Fruit fly (Drosophila melanogaster) whole organism, embryonic: ENCODE results near the gene CG33934.

Experiments used
- Awh ChIP-seq: fragments of 200-800 bp; sonication (Bioruptor generic); IDR thresholded peaks from 2 replicates; pipeline ENCODE4, ENCODE4 v1.3.6; 2022; ENCODE audit warnings: missing biosample characterization, missing genetic modification characterization
- C15 ChIP-seq: fragments of 200-800 bp; sonication (Bioruptor generic); IDR thresholded peaks from 3 replicates; pipeline ENCODE4 v1.3.6; 2022; ENCODE audit warnings: missing biosample characterization, missing genetic modification characterization
- CG10431 ChIP-seq: fragments of 200-800 bp; sonication (Bioruptor generic); optimal IDR thresholded peaks from 3 replicates; lab custom pipeline; 2018; ENCODE audit warnings: missing biosample characterization, mild to moderate bottlenecking, missing genetic modification characterization
- CG10565 ChIP-seq: fragments of 200-800 bp; sonication (Bioruptor generic); optimal IDR thresholded peaks from 3 replicates; lab custom pipeline; 2016; ENCODE audit warnings: missing biosample characterization, mild to moderate bottlenecking, missing genetic modification characterization
- CG11085 ChIP-seq: fragments of 200-800 bp; sonication (Bioruptor generic); IDR thresholded peaks from 2 replicates; pipeline ENCODE4 v1.3.6; 2022; ENCODE audit warnings: missing biosample characterization, missing genetic modification characterization
- CG11504 ChIP-seq: fragments of 200-800 bp; sonication (Bioruptor generic); optimal IDR thresholded peaks from 3 replicates; lab custom pipeline; 2019; ENCODE audit warnings: missing biosample characterization, mild to moderate bottlenecking, missing genetic modification characterization, moderate library complexity
- CG11696 ChIP-seq: fragments of 200-800 bp; sonication (Bioruptor generic); IDR thresholded peaks from 2 replicates; pipeline ENCODE4 v1.3.6; 2022; ENCODE audit warnings: missing biosample characterization, missing genetic modification characterization
- CG12155 ChIP-seq: fragments of 200-800 bp; sonication (Bioruptor generic); optimal IDR thresholded peaks from 3 replicates; lab custom pipeline; 2016; ENCODE audit warnings: missing biosample characterization, missing genetic modification characterization
- CG12219 ChIP-seq: fragments of 200-800 bp; sonication (Bioruptor generic); optimal IDR thresholded peaks from 3 replicates; lab custom pipeline; 2018; ENCODE audit warnings: missing biosample characterization, mild to moderate bottlenecking, missing genetic modification characterization
- CG1233 ChIP-seq: fragments of 200-800 bp; sonication (Bioruptor generic); optimal IDR thresholded peaks from 4 replicates; lab custom pipeline; 2018; ENCODE audit warnings: missing biosample characterization, mild to moderate bottlenecking, missing genetic modification characterization
- CG12391 ChIP-seq: fragments of 200-800 bp; sonication (Bioruptor generic); optimal IDR thresholded peaks from 3 replicates; lab custom pipeline; 2018; ENCODE audit warnings: missing biosample characterization, mild to moderate bottlenecking, missing genetic modification characterization, moderate library complexity
- CG15601 ChIP-seq: fragments of 200-800 bp; sonication (Bioruptor generic); optimal IDR thresholded peaks from 3 replicates; lab custom pipeline; 2019; ENCODE audit warnings: missing biosample characterization, mild to moderate bottlenecking, missing genetic modification characterization, moderate library complexity
- CG17802 ChIP-seq: fragments of 200-800 bp; sonication (Bioruptor generic); optimal IDR thresholded peaks from 2 replicates; lab custom pipeline; 2018; ENCODE audit warnings: missing biosample characterization, mild to moderate bottlenecking, missing genetic modification characterization, moderate library complexity
- CG18599 ChIP-seq: fragments of 200-800 bp; sonication (Bioruptor generic); optimal IDR thresholded peaks from 3 replicates; lab custom pipeline; 2017; ENCODE audit warnings: missing biosample characterization, missing genetic modification characterization, mild to moderate bottlenecking, moderate library complexity, missing genetic modification reagents
- CG3407 ChIP-seq: fragments of 200-800 bp; sonication (Bioruptor generic); optimal IDR thresholded peaks from 2 replicates; lab custom pipeline; 2018; ENCODE audit warnings: missing biosample characterization, mild to moderate bottlenecking, missing genetic modification characterization
- CG4424 ChIP-seq: fragments of 200-800 bp; sonication (Bioruptor generic); optimal IDR thresholded peaks from 3 replicates; lab custom pipeline; 2016; ENCODE audit warnings: missing biosample characterization, missing genetic modification characterization
- CG7745 ChIP-seq: fragments of 200-800 bp; sonication (Bioruptor generic); optimal IDR thresholded peaks from 2 replicates; lab custom pipeline; 2018; ENCODE audit warnings: missing biosample characterization, mild to moderate bottlenecking, missing genetic modification characterization, moderate library complexity
- CG7786 ChIP-seq: fragments of 200-800 bp; sonication (Bioruptor generic); optimal IDR thresholded peaks from 2 replicates; lab custom pipeline; 2016; ENCODE audit warnings: missing biosample characterization, missing genetic modification characterization
- Dip3 ChIP-seq: fragments of 200-800 bp; sonication (Bioruptor generic); optimal IDR thresholded peaks from 3 replicates; lab custom pipeline; 2016; ENCODE audit warnings: missing biosample characterization, missing genetic modification characterization
- Dref ChIP-seq: fragments of 200-800 bp; sonication (Bioruptor generic); IDR thresholded peaks from 2 replicates; pipeline ENCODE4 v1.3.6; 2022; ENCODE audit warnings: missing biosample characterization, missing genetic modification characterization
- ERR ChIP-seq: fragments of 200-800 bp; sonication (Bioruptor generic); optimal IDR thresholded peaks from 2 replicates; lab custom pipeline; 2016; ENCODE audit warnings: missing biosample characterization, missing genetic modification characterization
- Hey ChIP-seq: fragments of 200-800 bp; sonication (Bioruptor generic); optimal IDR thresholded peaks from 3 replicates; lab custom pipeline; 2018; ENCODE audit warnings: missing biosample characterization, mild to moderate bottlenecking, missing genetic modification characterization
- Hr51 ChIP-seq, 2 experiments: fragments of 200-800 bp; sonication (Bioruptor generic); optimal IDR thresholded peaks; 2 replicates in 1 of 2; 3 replicates in 1 of 2; lab custom pipeline; 2016 to 2018; ENCODE audit warnings: missing biosample characterization in 2 of 2, missing genetic modification characterization in 2 of 2, mild to moderate bottlenecking in 1 of 2, moderate library complexity in 1 of 2
- MTF-1 ChIP-seq: fragments of 200-800 bp; sonication (Bioruptor generic); optimal IDR thresholded peaks from 2 replicates; lab custom pipeline; 2018; ENCODE audit warnings: missing biosample characterization, mild to moderate bottlenecking, missing genetic modification characterization, borderline replicate concordance
- Mes4 ChIP-seq: fragments of 200-800 bp; sonication (Bioruptor generic); optimal IDR thresholded peaks from 2 replicates; lab custom pipeline; 2016; ENCODE audit warnings: missing biosample characterization, missing genetic modification characterization
- Optix ChIP-seq: fragments of 200-800 bp; sonication (Bioruptor generic); IDR thresholded peaks from 3 replicates; pipeline ENCODE4 v1.3.6; 2022; ENCODE audit warnings: missing biosample characterization, missing genetic modification characterization
- Rx ChIP-seq: fragments of 200-800 bp; sonication (Bioruptor generic); IDR thresholded peaks from 2 replicates; pipeline ENCODE4 v1.3.6; 2022; ENCODE audit warnings: missing biosample characterization, missing genetic modification characterization
- Xbp1 ChIP-seq: fragments of 200-800 bp; sonication (Bioruptor generic); optimal IDR thresholded peaks from 3 replicates; lab custom pipeline; 2016; ENCODE audit warnings: missing biosample characterization, mild to moderate bottlenecking, missing genetic modification characterization
- ara ChIP-seq: fragments of 200-800 bp; sonication (Bioruptor generic); IDR thresholded peaks from 2 replicates; pipeline ENCODE4 v1.3.6; 2022; ENCODE audit warnings: missing biosample characterization, missing genetic modification characterization
- dan ChIP-seq: fragments of 200-800 bp; sonication (Bioruptor generic); IDR thresholded peaks from 2 replicates; pipeline ENCODE4 v1.3.6; 2022; ENCODE audit warnings: missing biosample characterization, missing genetic modification characterization
- dmrt11E ChIP-seq: fragments of 200-800 bp; sonication (Bioruptor generic); optimal IDR thresholded peaks from 3 replicates; lab custom pipeline; 2018; ENCODE audit warnings: missing biosample characterization, mild to moderate bottlenecking, missing genetic modification characterization, moderate library complexity
- exex ChIP-seq: fragments of 200-800 bp; sonication (Bioruptor generic); optimal IDR thresholded peaks from 4 replicates; lab custom pipeline; 2018; ENCODE audit warnings: missing biosample characterization, mild to moderate bottlenecking, missing genetic modification characterization, moderate library complexity
- gcm ChIP-seq: fragments of 200-800 bp; sonication (Bioruptor generic); optimal IDR thresholded peaks from 2 replicates; lab custom pipeline; 2019; ENCODE audit warnings: missing biosample characterization, mild to moderate bottlenecking, missing genetic modification characterization, moderate library complexity
- gt ChIP-seq: fragments of 200-800 bp; sonication (Bioruptor generic); IDR thresholded peaks from 2 replicates; pipeline ENCODE4 v1.3.6; 2022; ENCODE audit warnings: missing biosample characterization, missing genetic modification characterization
- klu ChIP-seq: fragments of 200-800 bp; sonication (Bioruptor generic); IDR thresholded peaks from 2 replicates; pipeline ENCODE4 v1.3.6; 2022; ENCODE audit warnings: missing biosample characterization, missing genetic modification characterization
- lmd ChIP-seq: fragments of 200-800 bp; sonication (Bioruptor generic); IDR thresholded peaks from 2 replicates; pipeline ENCODE4 v1.3.6; 2022; ENCODE audit warnings: missing biosample characterization, missing genetic modification characterization
- maf-S ChIP-seq: fragments of 200-800 bp; sonication (Bioruptor generic); optimal IDR thresholded peaks from 2 replicates; lab custom pipeline; 2016; ENCODE audit warnings: missing biosample characterization, missing genetic modification characterization
- otp ChIP-seq: fragments of 200-800 bp; sonication (Bioruptor generic); IDR thresholded peaks from 3 replicates; pipeline ENCODE4, ENCODE4 v1.3.6; 2022; ENCODE audit warnings: missing biosample characterization, missing genetic modification characterization
- pho ChIP-seq: fragments of 200-800 bp; sonication (Bioruptor generic); optimal IDR thresholded peaks from 2 replicates; lab custom pipeline; 2016; ENCODE audit warnings: missing biosample characterization, missing genetic modification characterization
- phol ChIP-seq: fragments of 200-800 bp; sonication (Bioruptor generic); optimal IDR thresholded peaks from 3 replicates; lab custom pipeline; 2018; ENCODE audit warnings: missing biosample characterization, mild to moderate bottlenecking, missing genetic modification characterization, moderate library complexity
- prd ChIP-seq, 3 experiments: fragments of >200 bp in 2 of 3; fragments of 200-800 bp in 1 of 3; sonication (Bioruptor generic) in 1 of 3; optimal IDR thresholded peaks in 2 of 3; IDR thresholded peaks in 1 of 3; 2 replicates in 2 of 3; 3 replicates in 1 of 3; pipeline versions ENCODE4 v1.3.6 to Lab custom; 2017 to 2022; ENCODE audit warnings: missing biosample characterization in 1 of 3, missing genetic modification characterization in 1 of 3
- psq ChIP-seq: fragments of 200-800 bp; sonication (Bioruptor generic); optimal IDR thresholded peaks from 2 replicates; lab custom pipeline; 2017; ENCODE audit warnings: missing biosample characterization, missing genetic modification characterization
- sima ChIP-seq: fragments of 200-800 bp; sonication (Bioruptor generic); optimal IDR thresholded peaks from 2 replicates; lab custom pipeline; 2016; ENCODE audit warnings: missing biosample characterization, missing genetic modification characterization
- slbo ChIP-seq: fragments of 200-800 bp; sonication (Bioruptor generic); IDR thresholded peaks from 2 replicates; pipeline ENCODE4 v1.3.6; 2022; ENCODE audit warnings: missing biosample characterization, missing genetic modification characterization
- tgo ChIP-seq: fragments of 200-800 bp; sonication (Bioruptor generic); IDR thresholded peaks from 3 replicates; pipeline ENCODE4 v1.3.6; 2022; ENCODE audit warnings: missing biosample characterization, missing genetic modification characterization
- tna ChIP-seq: fragments of 200-800 bp; sonication (Bioruptor generic); IDR thresholded peaks from 2 replicates; pipeline ENCODE4 v1.3.6; 2022; ENCODE audit warnings: missing biosample characterization, missing genetic modification characterization; ENCODE audit not compliant: partially characterized antibody
- tup ChIP-seq: fragments of 200-800 bp; sonication (Bioruptor generic); optimal IDR thresholded peaks from 2 replicates; lab custom pipeline; 2016; ENCODE audit warnings: missing biosample characterization, mild to moderate bottlenecking, missing genetic modification characterization, moderate library complexity
- tx ChIP-seq: fragments of 200-800 bp; sonication (Bioruptor generic); optimal IDR thresholded peaks from 2 replicates; lab custom pipeline; 2016; ENCODE audit warnings: missing biosample characterization, missing genetic modification characterization
- zen2 ChIP-seq: fragments of 200-800 bp; sonication (Bioruptor generic); IDR thresholded peaks from 3 replicates; pipeline ENCODE4 v1.3.6; 2022; ENCODE audit warnings: missing biosample characterization, missing genetic modification characterization; ENCODE audit not compliant: partially characterized antibody

The CG33934 gene

DNA sequence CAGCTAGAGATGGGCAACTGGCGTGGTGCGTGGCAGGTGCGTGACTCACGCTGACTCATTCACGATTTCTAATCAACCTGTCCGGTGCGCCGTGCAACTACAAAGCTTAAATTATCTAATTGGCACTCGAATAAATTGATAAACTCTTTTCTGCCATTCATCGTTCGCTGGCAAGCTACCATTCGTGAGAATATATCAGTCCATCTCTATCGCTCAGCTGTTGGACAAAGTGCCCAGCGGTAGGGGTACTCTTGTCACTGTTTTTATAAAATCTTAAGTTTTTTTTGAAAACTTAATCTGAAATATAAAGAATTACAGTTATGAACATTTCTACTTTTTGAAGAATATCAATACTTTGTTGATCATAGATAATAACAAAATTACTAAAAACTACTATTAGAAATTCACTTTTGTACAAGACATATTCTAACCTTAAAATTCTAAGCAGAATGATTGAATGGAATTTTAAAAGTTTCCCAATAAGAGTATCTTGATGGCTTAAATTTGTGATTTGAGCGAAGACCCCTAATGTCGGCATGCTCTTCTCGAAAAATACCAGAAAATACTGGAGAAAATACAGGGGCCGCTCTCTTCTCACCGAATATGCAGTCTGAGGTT, 21.3 kb upstream of the CG33934 start, which contains the start of the genes PIG-L and psidin (continued):
- peak; percentile 83 for TF ChIP-seq klu (GFP tag; lab: Robert Waterston, UW)
- TF ChIP-seq Rx (GFP tag; lab: Robert Waterston, UW), result peak; percentile 26
- TF ChIP-seq maf-S, result peak; percentile 50
- no peak for TF ChIP-seq dan (GFP tag; lab: Robert Waterston, UW)
- TF ChIP-seq otp (GFP tag; lab: Robert Waterston, UW), result peak; percentile 30; the same call in 1 of the 3 replicates
- no peak for TF ChIP-seq Hey (tag; lab: Kevin White, UChicago)
- peak; percentile 69 for TF ChIP-seq CG1233 (GFP tag; lab: Kevin White, UChicago)
- TF ChIP-seq CG3407 (GFP tag; lab: Kevin White, UChicago), result peak; percentile 63
- TF ChIP-seq C15 (GFP tag; lab: Robert Waterston, UW), result peak; percentile 57; the same call in 1 of the 3 replicates
- TF ChIP-seq exex (tag; lab: Kevin White, UChicago), result peak; percentile 43
- TF ChIP-seq sima (GFP tag; lab: Kevin White, UChicago), result no peak
- TF ChIP-seq slbo (GFP tag; lab: Robert Waterston, UW), result peak; percentile 80
- peak; percentile 96 for TF ChIP-seq CG4424 (GFP tag; lab: Kevin White, UChicago)
- peak; percentile 84 for TF ChIP-seq phol
- peak; percentile 84 for TF ChIP-seq CG15601 (tag; lab: Kevin White, UChicago)
- TF ChIP-seq tgo (GFP tag; lab: Robert Waterston, UW), result peak; percentile 79
- no peak for TF ChIP-seq CG11696 (GFP tag; lab: Robert Waterston, UW)
- peak; percentile 75 for TF ChIP-seq CG7786
- peak; percentile 68 for TF ChIP-seq tx (GFP tag; lab: Kevin White, UChicago)
- TF ChIP-seq psq (GFP tag; lab: Kevin White, UChicago), result peak; percentile 38
- peak; percentile 90 for TF ChIP-seq pho (GFP tag; lab: Kevin White, UChicago)
- peak; percentile 78 for TF ChIP-seq tna
- peak; percentile 32 for TF ChIP-seq gt
- TF ChIP-seq CG18599, result peak; percentile 64
- peak; percentile 76 for TF ChIP-seq lmd (GFP tag; lab: Robert Waterston, UW)
- peak; percentile 88 for TF ChIP-seq dmrt11E
- TF ChIP-seq MTF-1 (GFP tag; lab: Kevin White, UChicago), result no peak
- peak; percentile 38; the same call in 1 of the 3 replicates for TF ChIP-seq Optix (GFP tag; lab: Robert Waterston, UW)
- peak; percentile 60 for TF ChIP-seq CG10431 (GFP tag; lab: Kevin White, UChicago)
- TF ChIP-seq CG12219 (GFP tag; lab: Kevin White, UChicago), result peak; percentile 47
- TF ChIP-seq CG10565 (GFP tag; lab: Kevin White, UChicago), result no peak
- 0 out of 2 replicates have a peak, but pooled peaks have one; percentile 21 for TF ChIP-seq Awh
- TF ChIP-seq CG11504 (tag; lab: Kevin White, UChicago), result peak; percentile 80
- peak; percentile 94 for TF ChIP-seq zen2
- no peak for TF ChIP-seq CG17802 (tag; lab: Kevin White, UChicago)
- peak; percentile 77 to 91 for TF ChIP-seq Hr51 (GFP tag; optimal IDR thresholded peaks at IDR 0.05; lab: Kevin White, UChicago)
- TF ChIP-seq CG7745 (tag; lab: Kevin White, UChicago), result no peak
- peak; percentile 82 for TF ChIP-seq CG12155 (GFP tag; lab: Kevin White, UChicago)
- peak; percentile 38 for TF ChIP-seq Dip3 (GFP tag; lab: Kevin White, UChicago)
- TF ChIP-seq CG12391 (tag; lab: Kevin White, UChicago), result peak; percentile 95
- TF ChIP-seq Xbp1 (GFP tag; lab: Kevin White, UChicago), result peak; percentile 88
- peak; percentile 82 for TF ChIP-seq gcm (GFP tag; lab: Kevin White, UChicago)
- no peak for TF ChIP-seq prd (optimal IDR thresholded peaks at IDR 0.05; lab: Kevin White, UChicago)
- peak; percentile 84; the same call in 2 of the 3 replicates for TF ChIP-seq prd (GFP tag; IDR thresholded peaks at IDR 0.05; lab: Robert Waterston, UW)
- peak; percentile 35; the same call in 1 of the 2 replicates for TF ChIP-seq CG11085 (GFP tag; lab: Robert Waterston, UW)
- no peak for TF ChIP-seq Dref
- peak; percentile 11 for TF ChIP-seq ERR (GFP tag; lab: Kevin White, UChicago)
- TF ChIP-seq ara (GFP tag; lab: Robert Waterston, UW), result peak; percentile 63
- peak; percentile 72 for TF ChIP-seq Mes4 (GFP tag; lab: Kevin White, UChicago)
- TF ChIP-seq tup, result no peak
